Worm (Caenorhabditis elegans): ENCODE results near the gene soc-2.
A peak's percentile ranks its signal among the peaks of the same experiment; 100 is the strongest.

soc-2 gene

ce11 chrIV:5086243-5086960 is 65.9 kb downstream of the soc-2 start (continued):
- TF ChIP-seq mxl-1 (tag; optimal IDR thresholded peaks at IDR 0.05) (no peak), attf-6 (GFP tag; IDR thresholded peaks at IDR 0.05) (no peak; the same call in 1 of the 2 replicates), dox-1 (GFP tag; IDR thresholded peaks at IDR 0.05) (no peak), xnd-1 (tag; optimal IDR thresholded peaks at IDR 0.05) (no peak), chd-7 (tag; optimal IDR thresholded peaks at IDR 0.05) (no peak), aptf-2 (GFP tag; conservative IDR thresholded peaks at IDR 0.05) (no peak), egl-18 (GFP tag; IDR thresholded peaks at IDR 0.05) (no peak), F52B5.7 (tag; optimal IDR thresholded peaks at IDR 0.05) (peak; percentile 3), nfya-1 (tag; optimal IDR thresholded peaks at IDR 0.05; ENCODE audit: borderline replicate concordance, insufficient read depth) (no peak), B0035.1 (tag; optimal IDR thresholded peaks at IDR 0.05) (no peak), madf-8 (GFP tag; conservative IDR thresholded peaks at IDR 0.05) (no peak), aptf-3 (GFP tag; IDR thresholded peaks at IDR 0.05) (0 out of 2 replicates have a peak, but pooled peaks have one; percentile 15), C17E4.6 (GFP tag; IDR thresholded peaks at IDR 0.05) (no peak), ztf-26 (tag; optimal IDR thresholded peaks at IDR 0.05) (no peak), ceh-40 (GFP tag; IDR thresholded peaks at IDR 0.05) (0 out of 2 replicates have a peak, but pooled peaks have one; percentile 19), B0261.1 (tag; optimal IDR thresholded peaks at IDR 0.05) (no peak), mel-28 (tag; optimal IDR thresholded peaks at IDR 0.05; ENCODE audit: borderline replicate concordance) (no peak), madf-10 (tag; optimal IDR thresholded peaks at IDR 0.05) (no peak), T07F8.4 (tag; optimal IDR thresholded peaks at IDR 0.05) (no peak), die-1 (tag; optimal IDR thresholded peaks at IDR 0.05) (no peak), dpff-1 (tag; optimal IDR thresholded peaks at IDR 0.05) (no peak), rpc-1 (optimal IDR thresholded peaks at IDR 0.05) (no peak), rpc-1 (tag; optimal IDR thresholded peaks at IDR 0.05) (no peak), ets-4 (GFP tag; optimal IDR thresholded peaks at IDR 0.05) (no peak), F10E7.11 (tag; optimal IDR thresholded peaks at IDR 0.05) (no peak), somi-1 (GFP tag; optimal IDR thresholded peaks at IDR 0.05) (no peak), tbp1 (GFP tag; optimal IDR thresholded peaks at IDR 0.05) (no peak), ccch-3 (GFP tag; optimal IDR thresholded peaks at IDR 0.05) (no peak), lsy-27 (tag; optimal IDR thresholded peaks at IDR 0.05; ENCODE audit: borderline replicate concordance, insufficient read depth) (no peak), zim-3 (tag; optimal IDR thresholded peaks at IDR 0.05) (no peak), hmg-1.2 (GFP tag; IDR thresholded peaks at IDR 0.05) (no peak), egl-44 (GFP tag; IDR thresholded peaks at IDR 0.05) (no peak), F33H1.4 (GFP tag; IDR thresholded peaks at IDR 0.05) (no peak), repo-1 (tag; optimal IDR thresholded peaks at IDR 0.05) (peak; percentile 74), ceh-58 (GFP tag; IDR thresholded peaks at IDR 0.05) (no peak), F55B11.4 (tag; optimal IDR thresholded peaks at IDR 0.05; ENCODE audit: borderline replicate concordance, insufficient read depth) (no peak), K11D2.4 (GFP tag; IDR thresholded peaks at IDR 0.05) (no peak), mes-4 (tag; optimal IDR thresholded peaks at IDR 0.05) (no peak), nhr-179 (tag; optimal IDR thresholded peaks at IDR 0.05) (no peak), fkh-3 (tag; optimal IDR thresholded peaks at IDR 0.05) (no peak), egrh-3 (GFP tag; IDR thresholded peaks at IDR 0.05) (no peak), B0336.3 (GFP tag; IDR thresholded peaks at IDR 0.05) (no peak), lir-1 (GFP tag; conservative IDR thresholded peaks at IDR 0.05) (no peak), F49E8.2 (tag; optimal IDR thresholded peaks at IDR 0.05; ENCODE audit: insufficient read depth) (no peak), snpc-3.4 (tag; optimal IDR thresholded peaks at IDR 0.05) (peak; percentile 27), Y79H2A.3 (GFP tag; conservative IDR thresholded peaks at IDR 0.05) (no peak), hrde-1 (tag; optimal IDR thresholded peaks at IDR 0.05; ENCODE audit: borderline replicate concordance) (peak; percentile 33), him-1 (tag; optimal IDR thresholded peaks at IDR 0.05) (no peak)

All from whole organism, young adult.